Fruit fly (Drosophila melanogaster): Measurements from ENCODE around the gene Cbp20.

DNA sequence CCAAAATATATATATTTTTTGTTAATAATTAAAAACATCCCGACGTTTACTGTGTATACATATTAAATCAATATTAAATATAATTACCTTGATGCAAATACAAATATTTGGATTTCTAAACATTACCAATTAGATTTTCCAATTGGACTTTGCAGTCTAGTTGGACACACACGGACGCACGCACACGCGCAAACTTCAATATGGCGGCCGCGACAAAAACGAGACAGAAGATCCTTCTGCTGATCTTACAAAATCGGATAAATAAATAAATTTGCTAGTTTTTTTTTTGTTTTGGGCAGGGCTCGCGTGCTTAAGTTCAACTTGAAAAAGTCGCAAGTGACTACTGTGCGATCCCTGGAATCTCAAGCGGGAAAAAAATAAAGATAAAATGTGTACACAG is 7.9 kb upstream of the Cbp20 start:
- no peak for TF ChIP-seq usp (GFP tag; optimal IDR thresholded peaks at IDR 0.05)
- TF ChIP-seq psq (optimal IDR thresholded peaks at IDR 0.05): no peak
- no peak for TF ChIP-seq CG8478 (optimal IDR thresholded peaks at IDR 0.05)
- TF ChIP-seq Dll (optimal IDR thresholded peaks at IDR 0.05): no peak
- no peak for TF ChIP-seq EcR (GFP tag; optimal IDR thresholded peaks at IDR 0.05)
- TF ChIP-seq pan (optimal IDR thresholded peaks at IDR 0.05): no peak
